Worm (Caenorhabditis elegans): ENCODE results near the gene C16C8.16.
"Not testable (repeated sequence)": the region's sequence is repeated elsewhere in the genome, so short reads cannot be mapped to it uniquely, and the experiment has no call there.

DNA sequence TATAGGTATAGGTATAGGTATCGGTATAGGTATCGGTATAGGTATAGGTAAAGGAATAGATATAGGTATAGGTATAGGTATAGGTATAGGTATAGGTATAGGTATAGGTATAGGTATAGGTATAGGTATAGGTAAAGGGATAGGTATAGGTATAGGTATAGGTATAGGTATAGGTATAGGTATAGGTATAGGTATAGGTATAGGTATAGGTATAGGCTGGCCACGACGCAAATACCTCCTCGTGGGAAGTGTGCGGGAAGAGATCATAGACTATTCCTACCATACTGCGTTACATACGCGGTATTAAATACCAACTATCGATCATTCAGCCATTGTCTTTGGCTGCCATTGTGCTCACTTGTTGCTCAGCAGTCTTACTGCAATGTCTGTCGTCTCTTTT is 45.2 kb downstream of the C16C8.16 start, which contains the start of gene fbxb-112:
- TF ChIP-seq ama-1 (optimal IDR thresholded peaks at IDR 0.05); sea-1 (GFP tag; conservative IDR thresholded peaks at IDR 0.05); ets-7 (tag; optimal IDR thresholded peaks at IDR 0.05); tbx-11 (GFP tag; IDR thresholded peaks at IDR 0.05); tra-4 (tag; optimal IDR thresholded peaks at IDR 0.05); flt-1 (GFP tag; IDR thresholded peaks at IDR 0.05); aly-1 (tag; optimal IDR thresholded peaks at IDR 0.05); pes-1 (GFP tag; IDR thresholded peaks at IDR 0.05): not testable (repeated sequence)

All from whole organism, early embryonic.